Fruit fly (Drosophila melanogaster) whole organism: Measurements from ENCODE around the gene Grip128.

ENCODE experiments used
- CG8478 ChIP-seq: fragments of >200 bp; optimal IDR thresholded peaks from 2 replicates; lab custom pipeline; 2018; ENCODE audit warnings: inconsistent platforms
- Dll ChIP-seq: fragments of >200 bp; optimal IDR thresholded peaks from 2 replicates; lab custom pipeline; 2017
- pan ChIP-seq: fragments of >200 bp; optimal IDR thresholded peaks from 2 replicates; lab custom pipeline; 2017
- psq ChIP-seq: fragments of >200 bp; optimal IDR thresholded peaks from 2 replicates; lab custom pipeline; 2017
- usp ChIP-seq: fragments of >200 bp; optimal IDR thresholded peaks from 2 replicates; lab custom pipeline; 2017; ENCODE audit warnings: missing biosample characterization, missing genetic modification characterization, mixed read lengths

- no peak for TF ChIP-seq pan (lab: Kevin White, UChicago)
- TF ChIP-seq Dll (lab: Kevin White, UChicago): no peak
- no peak for TF ChIP-seq CG8478 (lab: Kevin White, UChicago)
- TF ChIP-seq psq: no peak
- TF ChIP-seq usp (GFP tag; lab: Kevin White, UChicago): no peak
Measured at dm6 chrX:15464531-15464930, 7.4 kb downstream of the Grip128 start.
